Fruit fly (Drosophila melanogaster) whole organism, embryonic: ENCODE results near the gene CG13309.
A peak's percentile ranks its signal among the peaks of the same experiment; 100 is the strongest.

Source experiments
- ATbp ChIP-seq: fragments of 200-800 bp; sonication (Bioruptor generic); optimal IDR thresholded peaks from 2 replicates; lab custom pipeline; 2017; ENCODE audit warnings: missing biosample characterization, mild to moderate bottlenecking, missing genetic modification characterization, missing genetic modification reagents
- Asciz ChIP-seq: fragments of 200-800 bp; sonication (Bioruptor generic); optimal IDR thresholded peaks from 2 replicates; lab custom pipeline; 2017; ENCODE audit warnings: missing biosample characterization, mild to moderate bottlenecking, missing genetic modification characterization, missing genetic modification reagents
- BtbVII ChIP-seq: fragments of 200-800 bp; sonication (Bioruptor generic); optimal IDR thresholded peaks from 3 replicates; lab custom pipeline; 2017; ENCODE audit warnings: missing biosample characterization, mild to moderate bottlenecking, missing genetic modification characterization
- CG10209 ChIP-seq: fragments of 200-800 bp; sonication (Bioruptor generic); optimal IDR thresholded peaks from 3 replicates; lab custom pipeline; 2017; ENCODE audit warnings: missing biosample characterization, mild to moderate bottlenecking, missing genetic modification characterization, missing genetic modification reagents
- CG10274 ChIP-seq: fragments of 200-800 bp; sonication (Bioruptor generic); optimal IDR thresholded peaks from 3 replicates; lab custom pipeline; 2017; ENCODE audit warnings: missing biosample characterization, mild to moderate bottlenecking, missing genetic modification characterization
- CG10321 ChIP-seq: fragments of 200-800 bp; sonication (Bioruptor generic); IDR thresholded peaks from 2 replicates; pipeline ENCODE4 v1.3.6; 2022; ENCODE audit warnings: missing biosample characterization, missing genetic modification characterization
- CG10959 ChIP-seq: fragments of 200-800 bp; sonication (Bioruptor generic); IDR thresholded peaks from 2 replicates; pipeline ENCODE4 v1.3.6; 2022; ENCODE audit warnings: missing biosample characterization, missing genetic modification characterization
- CG11696 ChIP-seq: fragments of 200-800 bp; sonication (Bioruptor generic); IDR thresholded peaks from 2 replicates; pipeline ENCODE4 v1.3.6; 2022; ENCODE audit warnings: missing biosample characterization, missing genetic modification characterization
- CG12071 ChIP-seq: fragments of 200-800 bp; sonication (Bioruptor generic); optimal IDR thresholded peaks from 3 replicates; lab custom pipeline; 2018; ENCODE audit warnings: missing biosample characterization, mild to moderate bottlenecking, missing genetic modification characterization
- CG1233 ChIP-seq: fragments of 200-800 bp; sonication (Bioruptor generic); optimal IDR thresholded peaks from 4 replicates; lab custom pipeline; 2018; ENCODE audit warnings: missing biosample characterization, mild to moderate bottlenecking, missing genetic modification characterization
- CG13287 ChIP-seq: fragments of 200-800 bp; sonication (Bioruptor generic); IDR thresholded peaks from 2 replicates; pipeline ENCODE4 v1.3.6; 2022; ENCODE audit warnings: missing biosample characterization, missing genetic modification characterization; ENCODE audit not compliant: partially characterized antibody
- CG2202 ChIP-seq: fragments of 200-800 bp; sonication (Bioruptor generic); optimal IDR thresholded peaks from 2 replicates; lab custom pipeline; 2018; ENCODE audit warnings: missing biosample characterization, mild to moderate bottlenecking, missing genetic modification characterization
- CG34224 ChIP-seq: fragments of 200-800 bp; sonication (Bioruptor generic); IDR thresholded peaks from 3 replicates; pipeline ENCODE4 v1.3.6; 2022; ENCODE audit warnings: missing biosample characterization, missing genetic modification characterization; ENCODE audit not compliant: partially characterized antibody
- CG4404 ChIP-seq: fragments of 200-800 bp; sonication (Bioruptor generic); IDR thresholded peaks from 2 replicates; pipeline ENCODE4 v1.3.6; 2022; ENCODE audit warnings: missing biosample characterization, missing genetic modification characterization
- CG4707 ChIP-seq: fragments of 200-800 bp; sonication (Bioruptor generic); optimal IDR thresholded peaks from 2 replicates; lab custom pipeline; 2018; ENCODE audit warnings: missing biosample characterization, mild to moderate bottlenecking, missing genetic modification characterization, moderate library complexity
- CG4854 ChIP-seq: fragments of 200-800 bp; sonication (Bioruptor generic); optimal IDR thresholded peaks from 2 replicates; lab custom pipeline; 2016; ENCODE audit warnings: missing biosample characterization, missing genetic modification characterization, inconsistent platforms
- CG6765 ChIP-seq: fragments of 200-800 bp; sonication (Bioruptor generic); optimal IDR thresholded peaks from 3 replicates; lab custom pipeline; 2017; ENCODE audit warnings: missing biosample characterization, mild to moderate bottlenecking, missing genetic modification characterization
- CG9215 ChIP-seq: fragments of 200-800 bp; sonication (Bioruptor generic); IDR thresholded peaks from 2 replicates; pipeline ENCODE4 v1.3.6; 2022; ENCODE audit warnings: missing biosample characterization, missing genetic modification characterization
- CG9727 ChIP-seq: fragments of 200-800 bp; sonication (Bioruptor generic); optimal IDR thresholded peaks from 3 replicates; lab custom pipeline; 2017; ENCODE audit warnings: missing biosample characterization, mild to moderate bottlenecking, missing genetic modification characterization
- Camta ChIP-seq: fragments of 200-800 bp; sonication (Bioruptor generic); optimal IDR thresholded peaks from 2 replicates; lab custom pipeline; 2016; ENCODE audit warnings: missing biosample characterization, missing genetic modification characterization
- CrebB ChIP-seq: fragments of 200-800 bp; sonication (Bioruptor generic); optimal IDR thresholded peaks from 3 replicates; lab custom pipeline; 2018; ENCODE audit warnings: missing biosample characterization, mild to moderate bottlenecking, missing genetic modification characterization
- Doc2 ChIP-seq: fragments of 200-800 bp; sonication (Bioruptor generic); IDR thresholded peaks from 2 replicates; pipeline ENCODE4 v1.3.6; 2022; ENCODE audit warnings: missing biosample characterization, missing genetic modification characterization
- Hand ChIP-seq: fragments of 200-800 bp; sonication (Bioruptor generic); optimal IDR thresholded peaks from 2 replicates; lab custom pipeline; 2017; ENCODE audit warnings: mild to moderate bottlenecking, missing biosample characterization, missing genetic modification reagents, missing genetic modification characterization
- MBD-R2 ChIP-seq: fragments of 200-800 bp; sonication (Bioruptor generic); IDR thresholded peaks from 2 replicates; pipeline ENCODE4 v1.3.6; 2022; ENCODE audit warnings: missing biosample characterization, missing genetic modification characterization
- Mad ChIP-seq: fragments of 200-800 bp; sonication (Bioruptor generic); optimal IDR thresholded peaks from 2 replicates; lab custom pipeline; 2016; ENCODE audit warnings: missing biosample characterization, missing genetic modification characterization
- Meics ChIP-seq: fragments of 200-800 bp; sonication (Bioruptor generic); optimal IDR thresholded peaks from 2 replicates; lab custom pipeline; 2017; ENCODE audit warnings: missing biosample characterization, mild to moderate bottlenecking, missing genetic modification characterization
- Optix ChIP-seq: fragments of 200-800 bp; sonication (Bioruptor generic); IDR thresholded peaks from 3 replicates; pipeline ENCODE4 v1.3.6; 2022; ENCODE audit warnings: missing biosample characterization, missing genetic modification characterization
- Tbp ChIP-seq: fragments of >200 bp; optimal IDR thresholded peaks from 2 replicates; lab custom pipeline; 2018; ENCODE audit warnings: missing biosample characterization, missing genetic modification characterization
- chn ChIP-seq: fragments of 200-800 bp; sonication (Bioruptor generic); optimal IDR thresholded peaks from 2 replicates; lab custom pipeline; 2016; ENCODE audit warnings: missing biosample characterization, missing genetic modification characterization
- dati ChIP-seq: fragments of 200-800 bp; sonication (Bioruptor generic); IDR thresholded peaks from 2 replicates; pipeline ENCODE4 v1.3.6; 2022; ENCODE audit warnings: missing biosample characterization, missing genetic modification characterization
- eyg ChIP-seq: fragments of 200-800 bp; sonication (Bioruptor generic); optimal IDR thresholded peaks from 3 replicates; lab custom pipeline; 2016; ENCODE audit warnings: missing biosample characterization, missing genetic modification characterization
- fd3F ChIP-seq: fragments of 200-800 bp; sonication (Bioruptor generic); optimal IDR thresholded peaks from 2 replicates; lab custom pipeline; 2018; ENCODE audit warnings: missing biosample characterization, mild to moderate bottlenecking, missing genetic modification characterization, moderate library complexity
- gce ChIP-seq: fragments of 200-800 bp; sonication (Bioruptor generic); IDR thresholded peaks from 3 replicates; pipeline ENCODE4 v1.3.6; 2022; ENCODE audit warnings: missing biosample characterization, missing genetic modification characterization
- gfzf ChIP-seq: fragments of 200-800 bp; sonication (Bioruptor generic); optimal IDR thresholded peaks from 2 replicates; lab custom pipeline; 2016; ENCODE audit warnings: missing biosample characterization, mild to moderate bottlenecking, missing genetic modification characterization, moderate library complexity
- gsb-n ChIP-seq: fragments of 200-800 bp; sonication (Bioruptor generic); optimal IDR thresholded peaks from 3 replicates; lab custom pipeline; 2018; ENCODE audit warnings: missing biosample characterization, mild to moderate bottlenecking, missing genetic modification characterization
- gt ChIP-seq: fragments of 200-800 bp; sonication (Bioruptor generic); IDR thresholded peaks from 2 replicates; pipeline ENCODE4 v1.3.6; 2022; ENCODE audit warnings: missing biosample characterization, missing genetic modification characterization
- jumu ChIP-seq: fragments of 200-800 bp; sonication (Bioruptor generic); optimal IDR thresholded peaks from 3 replicates; lab custom pipeline; 2016; ENCODE audit warnings: missing biosample characterization, missing genetic modification characterization
- kay ChIP-seq: fragments of 200-800 bp; sonication (Bioruptor generic); optimal IDR thresholded peaks from 2 replicates; lab custom pipeline; 2016; ENCODE audit warnings: missing biosample characterization, missing genetic modification characterization
- klu ChIP-seq: fragments of 200-800 bp; sonication (Bioruptor generic); IDR thresholded peaks from 2 replicates; pipeline ENCODE4 v1.3.6; 2022; ENCODE audit warnings: missing biosample characterization, missing genetic modification characterization
- lbe ChIP-seq: fragments of 200-800 bp; sonication (Bioruptor generic); optimal IDR thresholded peaks from 2 replicates; lab custom pipeline; 2016; ENCODE audit warnings: missing biosample characterization, mild to moderate bottlenecking, missing genetic modification characterization
- oc ChIP-seq: fragments of 200-800 bp; sonication (Bioruptor generic); optimal IDR thresholded peaks from 2 replicates; lab custom pipeline; 2018; ENCODE audit warnings: missing biosample characterization, mild to moderate bottlenecking, missing genetic modification characterization, moderate library complexity
- org-1 ChIP-seq: fragments of 200-800 bp; sonication (Bioruptor generic); optimal IDR thresholded peaks from 2 replicates; lab custom pipeline; 2017; ENCODE audit warnings: missing biosample characterization, missing genetic modification characterization
- otp ChIP-seq: fragments of 200-800 bp; sonication (Bioruptor generic); IDR thresholded peaks from 3 replicates; pipeline ENCODE4, ENCODE4 v1.3.6; 2022; ENCODE audit warnings: missing biosample characterization, missing genetic modification characterization
- peb ChIP-seq: fragments of 200-800 bp; sonication (Bioruptor generic); IDR thresholded peaks from 2 replicates; pipeline ENCODE4 v1.3.6; 2022; ENCODE audit warnings: missing biosample characterization, missing genetic modification characterization
- sob ChIP-seq: fragments of 200-800 bp; sonication (Bioruptor generic); IDR thresholded peaks from 2 replicates; pipeline ENCODE4 v1.3.6; 2022; ENCODE audit warnings: missing biosample characterization, missing genetic modification characterization
- sug ChIP-seq: fragments of 200-800 bp; optimal IDR thresholded peaks from 2 replicates; lab custom pipeline; 2019; ENCODE audit warnings: missing biosample characterization, mild to moderate bottlenecking, missing genetic modification characterization, moderate library complexity
- tap ChIP-seq: fragments of 200-800 bp; optimal IDR thresholded peaks from 3 replicates; lab custom pipeline; 2019; ENCODE audit warnings: missing biosample characterization, mild to moderate bottlenecking, missing genetic modification characterization, moderate library complexity
- tin ChIP-seq: fragments of 200-800 bp; sonication (Bioruptor generic); optimal IDR thresholded peaks from 3 replicates; lab custom pipeline; 2016; ENCODE audit warnings: missing biosample characterization, missing genetic modification characterization
- trem ChIP-seq: fragments of 200-800 bp; optimal IDR thresholded peaks from 3 replicates; lab custom pipeline; 2019; ENCODE audit warnings: missing biosample characterization, mild to moderate bottlenecking, missing genetic modification characterization, moderate library complexity
- tup ChIP-seq: fragments of 200-800 bp; sonication (Bioruptor generic); optimal IDR thresholded peaks from 2 replicates; lab custom pipeline; 2016; ENCODE audit warnings: missing biosample characterization, mild to moderate bottlenecking, missing genetic modification characterization, moderate library complexity
- usp ChIP-seq: fragments of >200 bp; optimal IDR thresholded peaks from 2 replicates; lab custom pipeline; 2017; ENCODE audit warnings: missing biosample characterization, missing genetic modification characterization
- vvl ChIP-seq: fragments of 200-800 bp; sonication (Bioruptor generic); IDR thresholded peaks from 2 replicates; pipeline ENCODE4 v1.3.6; 2022; ENCODE audit warnings: missing biosample characterization, missing genetic modification characterization
- zen2 ChIP-seq: fragments of 200-800 bp; sonication (Bioruptor generic); IDR thresholded peaks from 3 replicates; pipeline ENCODE4 v1.3.6; 2022; ENCODE audit warnings: missing biosample characterization, missing genetic modification characterization; ENCODE audit not compliant: partially characterized antibody

CG13309 gene

DNA sequence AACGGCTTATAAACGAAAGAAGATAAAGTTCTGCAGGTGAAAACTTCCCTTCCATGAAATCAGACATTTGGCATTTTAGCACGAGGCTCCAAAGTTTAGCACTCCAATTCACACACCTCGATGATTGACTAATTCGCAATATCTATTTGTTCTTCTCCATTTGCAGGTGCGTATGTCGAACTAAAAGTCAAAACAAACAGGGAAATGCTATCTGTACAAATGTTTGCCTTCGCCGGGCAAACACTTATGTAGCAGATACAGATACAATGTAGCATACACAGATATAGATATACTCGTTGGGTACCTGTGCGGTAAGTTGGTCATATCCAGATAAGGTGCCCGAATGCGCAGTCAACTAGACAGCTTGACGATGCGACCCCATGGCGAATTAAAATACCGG is 24.7 kb downstream of the CG13309 start (continued):
- TF ChIP-seq CG12071 (peak; percentile 73), CG9727 (peak; percentile 45), Asciz (GFP tag; lab: Kevin White, UChicago) (peak; percentile 65), tap (tag; lab: Kevin White, UChicago) (peak; percentile 5), ATbp (GFP tag; lab: Kevin White, UChicago) (peak; percentile 66), CG34224 (GFP tag; lab: Robert Waterston, UW) (no peak), Camta (GFP tag; lab: Kevin White, UChicago) (peak; percentile 38), usp (GFP tag; lab: Kevin White, UChicago) (no peak), fd3F (GFP tag; lab: Kevin White, UChicago) (no peak), gt (GFP tag; lab: Robert Waterston, UW) (no peak), kay (GFP tag; lab: Kevin White, UChicago) (no peak), sug (tag; lab: Kevin White, UChicago) (no peak), gsb-n (tag; lab: Kevin White, UChicago) (peak; percentile 2), otp (GFP tag; lab: Robert Waterston, UW) (0 out of 3 replicates have a peak, but pooled peaks have one; percentile 18), peb (GFP tag; lab: Robert Waterston, UW) (peak; percentile 36; the same call in 1 of the 2 replicates), jumu (GFP tag; lab: Kevin White, UChicago) (no peak), sob (no peak), CG10209 (GFP tag; lab: Kevin White, UChicago) (peak; percentile 41), zen2 (GFP tag; lab: Robert Waterston, UW) (no peak), CG9215 (no peak), Meics (peak; percentile 24), CG10959 (GFP tag; lab: Robert Waterston, UW) (no peak), BtbVII (peak; percentile 23), lbe (GFP tag; lab: Kevin White, UChicago) (no peak), Doc2 (GFP tag; lab: Robert Waterston, UW) (no peak), Mad (GFP tag; lab: Kevin White, UChicago) (no peak), CG6765 (GFP tag; lab: Kevin White, UChicago) (peak; percentile 4), gfzf (GFP tag; lab: Kevin White, UChicago) (no peak), dati (no peak), CG4707 (GFP tag; lab: Kevin White, UChicago) (peak; percentile 53), CG4404 (no peak), CrebB (tag; lab: Kevin White, UChicago) (no peak), trem (tag; lab: Kevin White, UChicago) (peak; percentile 2), CG10274 (no peak), CG2202 (peak; percentile 65), Optix (GFP tag; lab: Robert Waterston, UW) (no peak), chn (GFP tag; lab: Kevin White, UChicago) (no peak), gce (GFP tag; lab: Robert Waterston, UW) (no peak), eyg (GFP tag; lab: Kevin White, UChicago) (no peak)

DNA sequence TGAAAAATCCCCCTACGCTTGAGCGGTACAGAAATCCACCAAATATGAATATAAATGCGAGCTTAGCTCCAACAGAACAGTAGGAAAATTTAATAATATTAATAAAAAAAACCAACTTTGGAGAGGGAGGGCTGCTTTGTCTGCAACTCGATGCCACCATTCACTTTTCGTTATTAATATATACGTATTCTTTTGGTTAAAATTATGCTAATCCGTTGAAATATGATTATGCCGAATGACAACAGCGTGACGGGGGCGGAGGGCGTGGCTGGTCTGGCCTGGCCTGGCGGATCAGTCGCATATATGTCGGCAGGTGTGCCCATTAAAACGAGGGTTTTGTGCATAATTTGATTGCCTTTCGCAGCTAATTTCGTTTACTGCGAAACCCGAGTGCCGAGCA is 25.2 kb downstream of the CG13309 start:
- TF ChIP-seq gt (GFP tag; lab: Robert Waterston, UW) (no peak), oc (tag; lab: Kevin White, UChicago) (peak; percentile 76), Tbp (GFP tag; lab: Kevin White, UChicago) (no peak), kay (GFP tag; lab: Kevin White, UChicago) (no peak), klu (GFP tag; lab: Robert Waterston, UW) (no peak), tup (no peak), CG11696 (GFP tag; lab: Robert Waterston, UW) (no peak), tin (GFP tag; lab: Kevin White, UChicago) (no peak), MBD-R2 (GFP tag; lab: Robert Waterston, UW) (no peak), CG1233 (GFP tag; lab: Kevin White, UChicago) (no peak), org-1 (GFP tag; lab: Kevin White, UChicago) (no peak), vvl (GFP tag; lab: Robert Waterston, UW) (0 out of 2 replicates have a peak, but pooled peaks have one; percentile 20), CG10321 (GFP tag; lab: Robert Waterston, UW) (no peak), Hand (GFP tag; lab: Kevin White, UChicago) (no peak), CG4854 (GFP tag; lab: Kevin White, UChicago) (no peak), CG13287 (GFP tag; lab: Robert Waterston, UW) (no peak)
